Worm (Caenorhabditis elegans) whole organism, late embryonic: ENCODE measurements around the gene rgs-4.
"Not testable (repeated sequence)": the region's sequence is repeated elsewhere in the genome, so short reads cannot be mapped to it uniquely, and the experiment has no call there.

Experiments used
- C08G9.2 ChIP-seq: sonication (generic microtip); optimal IDR thresholded peaks from 2 replicates; lab custom pipeline; 2016; ENCODE audit warnings: mild to moderate bottlenecking, missing genetic modification characterization, moderate library complexity, missing compliant biosample characterization
- C38D4.7 ChIP-seq: fragments of 200-800 bp; sonication (Bioruptor generic); optimal IDR thresholded peaks from 2 replicates; lab custom pipeline; 2018; ENCODE audit warnings: mild to moderate bottlenecking, missing genetic modification characterization, moderate library complexity, missing compliant biosample characterization
- F13H6.1 ChIP-seq: sonication (generic microtip); optimal IDR thresholded peaks from 2 replicates; lab custom pipeline; 2016; ENCODE audit warnings: missing genetic modification characterization, missing compliant biosample characterization
- K02D7.2 ChIP-seq: sonication (generic microtip); optimal IDR thresholded peaks from 2 replicates; lab custom pipeline; 2017; ENCODE audit warnings: mild to moderate bottlenecking, missing genetic modification characterization, missing compliant biosample characterization
- K09A11.1 ChIP-seq: sonication (generic microtip); optimal IDR thresholded peaks from 2 replicates; lab custom pipeline; 2017; ENCODE audit warnings: antibody characterized with exemption, mild to moderate bottlenecking, missing genetic modification characterization, missing compliant biosample characterization; ENCODE audit not compliant: insufficient read depth
- Y22D7AL.16 ChIP-seq: sonication (generic microtip); optimal IDR thresholded peaks from 2 replicates; lab custom pipeline; 2016; ENCODE audit warnings: missing genetic modification characterization, missing compliant biosample characterization
- ceh-14 ChIP-seq: sonication (generic microtip); optimal IDR thresholded peaks from 2 replicates; lab custom pipeline; 2016; ENCODE audit warnings: missing genotype, missing genetic modification characterization, missing compliant biosample characterization
- ceh-19 ChIP-seq: fragments of 200-800 bp; sonication (Bioruptor generic); optimal IDR thresholded peaks from 2 replicates; lab custom pipeline; 2018; ENCODE audit warnings: mild to moderate bottlenecking, missing genetic modification characterization, missing compliant biosample characterization
- ceh-22 ChIP-seq: sonication (generic microtip); optimal IDR thresholded peaks from 2 replicates; lab custom pipeline; 2017; ENCODE audit warnings: missing biosample characterization, missing genetic modification characterization
- ceh-24 ChIP-seq: sonication (generic microtip); optimal IDR thresholded peaks from 2 replicates; lab custom pipeline; 2016; ENCODE audit warnings: mild to moderate bottlenecking, missing genetic modification characterization, missing compliant biosample characterization
- ceh-34 ChIP-seq: sonication (generic microtip); optimal IDR thresholded peaks from 2 replicates; lab custom pipeline; 2016; ENCODE audit warnings: mild to moderate bottlenecking, missing genetic modification characterization, missing compliant biosample characterization
- ceh-45 ChIP-seq: fragments of 200-800 bp; sonication (Bioruptor generic); IDR thresholded peaks from 2 replicates; pipeline ENCODE4 v1.3.6; 2022; ENCODE audit warnings: missing genetic modification reagents, missing genetic modification characterization, missing compliant biosample characterization
- ceh-48 ChIP-seq: sonication (generic microtip); optimal IDR thresholded peaks from 2 replicates; lab custom pipeline; 2016; ENCODE audit warnings: missing genetic modification characterization, inconsistent platforms, missing compliant biosample characterization
- che-1 ChIP-seq: sonication (generic microtip); optimal IDR thresholded peaks from 2 replicates; lab custom pipeline; 2016; ENCODE audit warnings: mild to moderate bottlenecking, missing genetic modification characterization, missing compliant biosample characterization
- dmd-4 ChIP-seq: sonication (generic microtip); optimal IDR thresholded peaks from 2 replicates; lab custom pipeline; 2016; ENCODE audit warnings: borderline replicate concordance, missing genetic modification characterization, missing compliant biosample characterization
- elt-2 ChIP-seq: sonication (generic microtip); optimal IDR thresholded peaks from 2 replicates; lab custom pipeline; 2016; ENCODE audit warnings: missing genetic modification reagents, missing genetic modification characterization, missing compliant biosample characterization
- ets-4 ChIP-seq: sonication (generic microtip); optimal IDR thresholded peaks from 2 replicates; lab custom pipeline; 2016; ENCODE audit warnings: missing genetic modification characterization, missing compliant biosample characterization
- eyg-1 ChIP-seq: sonication (generic microtip); optimal IDR thresholded peaks from 2 replicates; lab custom pipeline; 2016; ENCODE audit warnings: missing genotype, missing genetic modification characterization, missing compliant biosample characterization
- fax-1 ChIP-seq: sonication (generic microtip); optimal IDR thresholded peaks from 2 replicates; lab custom pipeline; 2016; ENCODE audit warnings: missing genotype, missing genetic modification characterization, missing compliant biosample characterization
- gmeb-2 ChIP-seq: sonication (generic microtip); optimal IDR thresholded peaks from 2 replicates; lab custom pipeline; 2016; ENCODE audit warnings: missing genetic modification characterization, inconsistent platforms, missing compliant biosample characterization
- hlh-30 ChIP-seq: sonication (generic microtip); optimal IDR thresholded peaks from 2 replicates; lab custom pipeline; 2017; ENCODE audit warnings: antibody characterized with exemption, missing genetic modification characterization, missing compliant biosample characterization; ENCODE audit not compliant: insufficient read depth
- hlh-8 ChIP-seq: sonication (generic microtip); optimal IDR thresholded peaks from 2 replicates; lab custom pipeline; 2016; ENCODE audit warnings: missing genotype, missing genetic modification characterization, missing compliant biosample characterization
- lim-6 ChIP-seq: sonication (generic microtip); optimal IDR thresholded peaks from 2 replicates; lab custom pipeline; 2016; ENCODE audit warnings: missing genetic modification characterization, missing compliant biosample characterization
- nfya-1 ChIP-seq: sonication (generic microtip); optimal IDR thresholded peaks from 2 replicates; lab custom pipeline; 2017; ENCODE audit warnings: missing genetic modification characterization, mild to moderate bottlenecking, missing compliant biosample characterization, antibody characterized with exemption, moderate library complexity
- npax-4 ChIP-seq: sonication (generic microtip); optimal IDR thresholded peaks from 2 replicates; lab custom pipeline; 2016; ENCODE audit warnings: missing genetic modification characterization, missing compliant biosample characterization
- odd-2 ChIP-seq: sonication (generic microtip); optimal IDR thresholded peaks from 2 replicates; lab custom pipeline; 2017; ENCODE audit warnings: antibody characterized with exemption, mild to moderate bottlenecking, missing genetic modification characterization, missing compliant biosample characterization
- pha-4 ChIP-seq: fragments of 150-350 bp; optimal IDR thresholded peaks from 2 replicates; lab custom pipeline; 2018; ENCODE audit warnings: missing biosample characterization, missing genetic modification reagents, missing genetic modification characterization
- ref-2 ChIP-seq: sonication (generic microtip); optimal IDR thresholded peaks from 2 replicates; lab custom pipeline; 2016; ENCODE audit warnings: missing genetic modification characterization, missing compliant biosample characterization
- sox-4 ChIP-seq: sonication (generic microtip); optimal IDR thresholded peaks from 2 replicates; lab custom pipeline; 2017; ENCODE audit warnings: mild to moderate bottlenecking, missing genetic modification characterization, inconsistent platforms, missing compliant biosample characterization
- syd-9 ChIP-seq: sonication (generic microtip); optimal IDR thresholded peaks from 2 replicates; lab custom pipeline; 2016; ENCODE audit warnings: mild to moderate bottlenecking, missing genetic modification characterization, moderate library complexity, missing compliant biosample characterization
- tbx-2 ChIP-seq: sonication (generic microtip); optimal IDR thresholded peaks from 2 replicates; lab custom pipeline; 2016; ENCODE audit warnings: missing genetic modification characterization, missing compliant biosample characterization
- tbx-7 ChIP-seq: sonication (generic microtip); optimal IDR thresholded peaks from 2 replicates; lab custom pipeline; 2016; ENCODE audit warnings: missing genotype, missing genetic modification characterization, missing compliant biosample characterization
- unc-55 ChIP-seq: sonication (generic microtip); optimal IDR thresholded peaks from 2 replicates; lab custom pipeline; 2017; ENCODE audit warnings: missing biosample characterization, missing genetic modification reagents, missing genetic modification characterization
- ztf-16 ChIP-seq: sonication (generic microtip); optimal IDR thresholded peaks from 2 replicates; lab custom pipeline; 2017; ENCODE audit warnings: missing genetic modification characterization, missing compliant biosample characterization

The rgs-4 gene

DNA sequence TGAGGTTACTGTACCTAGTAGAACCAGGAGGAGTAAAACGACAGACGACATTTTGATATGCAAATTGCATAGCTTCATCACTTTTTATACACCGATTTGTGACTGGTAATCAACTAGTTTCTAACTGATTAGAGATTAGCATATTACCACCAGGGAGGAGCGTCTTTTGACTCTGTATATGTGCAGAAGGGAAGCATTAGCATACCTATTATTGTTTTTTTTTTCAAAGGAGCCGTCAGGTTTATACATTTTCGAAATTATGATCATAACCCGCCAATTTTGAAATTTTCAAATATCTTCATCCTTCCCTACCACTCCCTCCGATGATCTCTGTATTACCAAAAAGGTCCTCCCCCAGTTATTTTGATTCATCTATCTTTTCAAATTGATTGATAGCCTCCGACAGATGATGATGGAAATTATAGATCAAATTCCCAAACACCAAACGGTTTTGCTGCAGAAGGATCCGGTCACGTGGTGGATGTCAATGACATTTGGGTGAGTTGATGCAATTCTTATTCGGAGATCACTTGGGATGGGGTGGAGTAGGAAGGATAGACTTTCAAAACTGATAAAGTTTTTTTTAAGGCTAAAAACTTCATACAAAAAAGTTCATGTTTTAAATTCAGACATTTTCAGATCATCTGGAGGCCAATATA is 32.5 kb upstream of the rgs-4 start, which contains the start of gene nspe-8:
TSS of gene nspe-8 (minus strand) at position 51 of the 659 bp plus-strand sequence.
- TF ChIP-seq fax-1 (tag; lab: Kevin White, UChicago) = no peak
- no peak for TF ChIP-seq odd-2 (tag; lab: Kevin White, UChicago)
- TF ChIP-seq hlh-8 (tag; lab: Kevin White, UChicago) = no peak
- no peak for TF ChIP-seq syd-9 (tag; lab: Kevin White, UChicago)

- TF ChIP-seq C38D4.7 (GFP tag; lab: Kevin White, UChicago) (no peak), npax-4 (tag; lab: Kevin White, UChicago) (no peak), hlh-30 (tag; lab: Kevin White, UChicago) (no peak), K09A11.1 (tag; lab: Kevin White, UChicago) (no peak), unc-55 (GFP tag; lab: Kevin White, UChicago) (no peak), ceh-19 (no peak), ztf-16 (tag; lab: Kevin White, UChicago) (no peak), nfya-1 (tag; lab: Kevin White, UChicago) (no peak), C08G9.2 (no peak)
Measured at ce11 chrII:12622843-12623242, 31.7 kb upstream of the rgs-4 start.

DNA sequence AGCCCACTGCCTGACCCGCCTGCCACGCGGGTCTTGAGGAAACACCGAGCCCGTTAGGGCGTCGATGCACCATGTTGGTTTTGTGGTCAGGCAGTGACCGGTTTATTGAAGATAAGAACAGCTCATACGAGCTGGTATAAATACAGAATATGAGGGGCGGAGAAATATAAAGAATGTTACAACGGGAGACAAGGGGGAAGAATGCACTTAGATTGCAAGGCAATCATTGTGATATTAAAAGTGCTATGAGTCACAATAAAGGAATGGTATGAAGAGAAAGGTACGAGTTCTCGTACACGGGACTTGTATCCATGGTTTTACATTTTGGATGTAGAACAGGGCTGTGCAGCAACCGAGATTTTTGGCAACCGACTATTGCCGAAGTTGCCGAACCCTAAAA is 30.1 kb upstream of the rgs-4 start, which contains the start of gene Y38E10A.14:
TSS of gene Y38E10A.14 (minus strand) at position 101 of the 400 bp plus-strand sequence.
- TF ChIP-seq C38D4.7 (GFP tag; lab: Kevin White, UChicago); lim-6; elt-2 (tag; lab: Kevin White, UChicago): not testable (repeated sequence)

DNA sequence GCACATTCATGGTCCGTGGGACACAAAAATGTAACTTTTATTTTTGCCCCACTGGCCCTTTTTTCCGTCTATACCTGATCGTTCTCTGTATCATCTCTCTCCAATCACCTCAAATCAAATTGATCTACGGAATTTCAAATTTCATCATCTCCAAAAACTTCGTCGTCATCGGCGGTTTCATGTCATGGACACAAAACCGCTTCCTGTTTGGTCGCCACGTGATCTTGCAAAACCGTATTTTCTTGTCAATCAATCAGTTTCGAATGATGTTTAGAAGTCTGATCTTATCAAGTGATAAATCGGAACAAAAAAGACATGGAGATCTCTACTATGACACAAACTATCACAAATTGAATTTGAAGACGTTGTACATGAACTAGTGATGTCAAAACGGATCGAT is 28.9 kb upstream of the rgs-4 start:
- TF ChIP-seq pha-4 (tag; lab: Kevin White, UChicago) = no peak
- no peak for TF ChIP-seq npax-4 (tag; lab: Kevin White, UChicago)
- TF ChIP-seq odd-2 (tag; lab: Kevin White, UChicago) = no peak
- no peak for TF ChIP-seq ceh-14 (tag; lab: Kevin White, UChicago)
- TF ChIP-seq gmeb-2 (tag; lab: Kevin White, UChicago) = no peak
- no peak for TF ChIP-seq che-1 (tag; lab: Kevin White, UChicago)
- TF ChIP-seq ets-4 (tag; lab: Kevin White, UChicago) = no peak
- TF ChIP-seq Y22D7AL.16 = no peak
- no peak for TF ChIP-seq tbx-2 (tag; lab: Kevin White, UChicago)
- TF ChIP-seq tbx-7 (tag; lab: Kevin White, UChicago) = no peak
- TF ChIP-seq ceh-24 (tag; lab: Kevin White, UChicago) = no peak
- no peak for TF ChIP-seq F13H6.1 (tag; lab: Kevin White, UChicago)
- TF ChIP-seq ceh-45 (GFP tag; lab: Robert Waterston, UW) = no peak
- TF ChIP-seq dmd-4 = no peak
- TF ChIP-seq ceh-22 (tag; lab: Kevin White, UChicago) = no peak
- TF ChIP-seq ceh-19 = no peak
- no peak for TF ChIP-seq eyg-1
- no peak for TF ChIP-seq ref-2 (tag; lab: Kevin White, UChicago)

DNA sequence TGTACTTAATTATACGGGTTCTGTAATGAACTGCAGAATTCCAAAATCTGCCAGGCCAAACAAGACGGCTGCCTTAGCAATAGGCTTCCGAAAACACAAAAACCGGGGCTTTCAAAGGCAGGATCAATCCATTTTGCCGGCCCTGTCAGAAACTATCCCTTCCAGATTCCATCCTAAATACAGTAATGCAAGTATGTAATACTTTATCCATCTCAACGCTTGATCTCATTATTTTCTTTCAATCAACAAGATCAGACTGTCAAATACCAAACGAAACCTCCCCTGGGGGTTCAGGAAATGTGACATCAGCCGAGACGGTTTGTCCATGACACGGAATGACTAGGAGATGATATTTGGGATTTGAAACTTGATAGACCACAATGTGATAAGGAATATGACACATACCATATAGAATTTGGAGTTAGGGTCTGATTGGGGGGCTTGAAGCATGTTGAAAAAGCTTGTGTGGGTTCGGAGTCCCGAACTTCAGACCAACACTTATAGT is 28.4 kb upstream of the rgs-4 start:
- TF ChIP-seq ztf-16 (tag; lab: Kevin White, UChicago) = no peak
- TF ChIP-seq fax-1 (tag; lab: Kevin White, UChicago) = no peak
- no peak for TF ChIP-seq sox-4 (tag; lab: Kevin White, UChicago)
- no peak for TF ChIP-seq ceh-34 (tag; lab: Kevin White, UChicago)
- no peak for TF ChIP-seq elt-2 (tag; lab: Kevin White, UChicago)
- TF ChIP-seq K02D7.2 (tag; lab: Kevin White, UChicago) = no peak
- TF ChIP-seq ceh-24 (tag; lab: Kevin White, UChicago) = no peak
- no peak for TF ChIP-seq ceh-48 (tag; lab: Kevin White, UChicago)
